Worm (Caenorhabditis elegans): ENCODE results near the gene fbxa-188.

Gene fbxa-188

ce11 chrV:17344876-17345275 lies at the start of gene fbxa-188, which contains the start of gene fbxa-189:
Gene fbxa-188, minus strand, starts transcription at chrV:17344926.
Gene fbxa-189, plus strand, starts transcription at chrV:17345214.
- TF ChIP-seq blmp-1 (tag; optimal IDR thresholded peaks at IDR 0.05) (no peak), nhr-76 (tag; optimal IDR thresholded peaks at IDR 0.05) (no peak), elt-1 (tag; optimal IDR thresholded peaks at IDR 0.05; ENCODE audit: borderline replicate concordance, insufficient read depth) (no peak), pha-4 (tag; optimal IDR thresholded peaks at IDR 0.05) (no peak), zip-8 (tag; optimal IDR thresholded peaks at IDR 0.05) (no peak), mab-5 (tag; optimal IDR thresholded peaks at IDR 0.05) (no peak), ceh-83 (GFP tag; optimal IDR thresholded peaks at IDR 0.05) (no peak), unc-120 (tag; optimal IDR thresholded peaks at IDR 0.05; ENCODE audit: poor library complexity, severe bottlenecking) (no peak), ces-1 (GFP tag; optimal IDR thresholded peaks at IDR 0.05) (no peak), snpc-4 (tag; optimal IDR thresholded peaks at IDR 0.05) (no peak), drap-1 (GFP tag; optimal IDR thresholded peaks at IDR 0.05) (no peak), mep-1 (tag; optimal IDR thresholded peaks at IDR 0.05) (no peak), lsy-2 (tag; optimal IDR thresholded peaks at IDR 0.05) (no peak), ceh-43 (GFP tag; optimal IDR thresholded peaks at IDR 0.05) (no peak), lin-32 (GFP tag; optimal IDR thresholded peaks at IDR 0.05) (no peak), mls-2 (tag; optimal IDR thresholded peaks at IDR 0.05) (no peak), sem-2 (GFP tag; optimal IDR thresholded peaks at IDR 0.05) (no peak), ceh-39 (tag; optimal IDR thresholded peaks at IDR 0.05) (no peak)

ce11 chrV:17379932-17380331 lies 35.2 kb upstream of the fbxa-188 start, which contains the start of gene Y20C6A.4:
Gene Y20C6A.4, plus strand, starts transcription at chrV:17380232.
- TF ChIP-seq zip-8 (tag; optimal IDR thresholded peaks at IDR 0.05) (no peak), nhr-28 (tag; optimal IDR thresholded peaks at IDR 0.05) (no peak), nhr-2 (tag; optimal IDR thresholded peaks at IDR 0.05) (no peak), snpc-4 (tag; optimal IDR thresholded peaks at IDR 0.05) (no peak), ztf-11 (tag; optimal IDR thresholded peaks at IDR 0.05) (no peak), unc-120 (tag; optimal IDR thresholded peaks at IDR 0.05; ENCODE audit: poor library complexity, severe bottlenecking) (no peak), ham-2 (GFP tag; optimal IDR thresholded peaks at IDR 0.05) (no peak), pha-4 (tag; optimal IDR thresholded peaks at IDR 0.05) (no peak), mls-2 (tag; optimal IDR thresholded peaks at IDR 0.05) (no peak), nhr-76 (tag; optimal IDR thresholded peaks at IDR 0.05) (no peak), lin-32 (GFP tag; optimal IDR thresholded peaks at IDR 0.05) (no peak), lsy-2 (tag; optimal IDR thresholded peaks at IDR 0.05) (no peak), nhr-12 (tag; optimal IDR thresholded peaks at IDR 0.05) (no peak), lin-13 (tag; optimal IDR thresholded peaks at IDR 0.05) (no peak), unc-62 (GFP tag; optimal IDR thresholded peaks at IDR 0.05) (no peak), sptf-1 (tag; optimal IDR thresholded peaks at IDR 0.05) (no peak), ceh-83 (GFP tag; optimal IDR thresholded peaks at IDR 0.05) (no peak), flh-1 (GFP tag; optimal IDR thresholded peaks at IDR 0.05) (no peak), tbx-8 (GFP tag; optimal IDR thresholded peaks at IDR 0.05) (no peak)

- TF ChIP-seq zip-8 (tag; optimal IDR thresholded peaks at IDR 0.05) (no peak), unc-39 (tag; optimal IDR thresholded peaks at IDR 0.05) (no peak), drap-1 (GFP tag; optimal IDR thresholded peaks at IDR 0.05) (peak; percentile 53)
These were observed 32.4 kb upstream of the fbxa-188 start, which contains the start of gene fbxb-7 for ce11 chrV:17377140-17377539. Gene fbxb-7, plus strand, starts transcription at chrV:17377406.

ce11 chrV:17376639-17377038 lies 31.9 kb upstream of the fbxa-188 start, which contains the start of gene Y20C6A.1:
Gene Y20C6A.1, minus strand, starts transcription at chrV:17376745.
- TF ChIP-seq snpc-4 (tag; optimal IDR thresholded peaks at IDR 0.05) (no peak), nhr-28 (tag; optimal IDR thresholded peaks at IDR 0.05) (no peak), mab-5 (tag; optimal IDR thresholded peaks at IDR 0.05) (no peak), nhr-12 (tag; optimal IDR thresholded peaks at IDR 0.05) (no peak), M03D4.4 (tag; optimal IDR thresholded peaks at IDR 0.05) (no peak), pha-4 (tag; optimal IDR thresholded peaks at IDR 0.05) (no peak), elt-3 (tag; optimal IDR thresholded peaks at IDR 0.05) (no peak), ceh-43 (GFP tag; optimal IDR thresholded peaks at IDR 0.05) (no peak), unc-120 (tag; optimal IDR thresholded peaks at IDR 0.05; ENCODE audit: poor library complexity, severe bottlenecking) (no peak), ham-2 (GFP tag; optimal IDR thresholded peaks at IDR 0.05) (no peak), ztf-11 (tag; optimal IDR thresholded peaks at IDR 0.05) (no peak), cnd-1 (tag; optimal IDR thresholded peaks at IDR 0.05) (no peak), zip-8 (tag; optimal IDR thresholded peaks at IDR 0.05) (no peak), unc-62 (GFP tag; optimal IDR thresholded peaks at IDR 0.05) (no peak), flh-1 (GFP tag; optimal IDR thresholded peaks at IDR 0.05) (no peak)

Data from whole organism, mixed stage, embryonic.